Fruit fly (Drosophila melanogaster) whole organism, wandering third instar larva: ENCODE data around the gene CG33116.
A peak's percentile ranks its signal among the peaks of the same experiment; 100 is the strongest.

ENCODE experiments used
- CG32264 ChIP-seq: fragments of 200-800 bp; sonication (Bioruptor generic); optimal IDR thresholded peaks from 2 replicates; lab custom pipeline; 2016; ENCODE audit warnings: missing biosample characterization, missing genetic modification characterization
- CG9705 ChIP-seq: fragments of 200-800 bp; sonication (Bioruptor generic); optimal IDR thresholded peaks from 2 replicates; lab custom pipeline; 2018; ENCODE audit warnings: missing biosample characterization, mild to moderate bottlenecking, missing genetic modification characterization
- Dif ChIP-seq: fragments of 200-275, 200-300 bp; sonication (Bioruptor generic); optimal IDR thresholded peaks from 2 replicates; lab custom pipeline; 2018; ENCODE audit warnings: missing biosample characterization, missing genetic modification characterization; ENCODE audit not compliant: partially characterized antibody
- Hnf4 ChIP-seq: fragments of 200-800 bp; sonication (Bioruptor generic); optimal IDR thresholded peaks from 2 replicates; lab custom pipeline; 2016; ENCODE audit warnings: missing biosample characterization, mild to moderate bottlenecking, missing genetic modification characterization
- Hr78 ChIP-seq: fragments of >200 bp; optimal IDR thresholded peaks from 2 replicates; lab custom pipeline; 2017; ENCODE audit warnings: missing biosample characterization, missing genetic modification characterization
- Hr83 ChIP-seq: fragments of 200-300 bp; sonication (Bioruptor generic); optimal IDR thresholded peaks from 2 replicates; lab custom pipeline; 2016; ENCODE audit warnings: missing biosample characterization, mild to moderate bottlenecking, missing genetic modification characterization, moderate library complexity; ENCODE audit not compliant: poor library complexity, severe bottlenecking
- Jra ChIP-seq: sonication (Bioruptor generic); optimal IDR thresholded peaks from 2 replicates; lab custom pipeline; 2016; ENCODE audit warnings: missing biosample characterization, missing genetic modification characterization
- Mio ChIP-seq: sonication (Bioruptor generic); optimal IDR thresholded peaks from 2 replicates; lab custom pipeline; 2016; ENCODE audit warnings: missing biosample characterization, missing genetic modification characterization
- Myc ChIP-seq: fragments of >200 bp; optimal IDR thresholded peaks from 2 replicates; lab custom pipeline; 2017
- OdsH ChIP-seq: fragments of 200-800 bp; sonication (Bioruptor generic); optimal IDR thresholded peaks from 2 replicates; lab custom pipeline; 2016; ENCODE audit warnings: missing biosample characterization, mild to moderate bottlenecking, missing genetic modification characterization
- Rel ChIP-seq, 2 experiments: fragments of 200-800 bp; sonication (Bioruptor generic) in 1 of 2; optimal IDR thresholded peaks; 2 replicates in 1 of 2; 3 replicates in 1 of 2; lab custom pipeline; 2016 to 2019; ENCODE audit warnings: mild to moderate bottlenecking in 2 of 2, missing biosample characterization in 2 of 2, missing genetic modification characterization in 2 of 2, moderate library complexity in 1 of 2
- Vsx2 ChIP-seq: fragments of 200-300, 225-300 bp; sonication (Bioruptor generic); optimal IDR thresholded peaks from 2 replicates; lab custom pipeline; 2018; ENCODE audit warnings: missing biosample characterization, missing genetic modification characterization; ENCODE audit not compliant: partially characterized antibody
- br ChIP-seq: fragments of 200-800 bp; sonication (Bioruptor generic); optimal IDR thresholded peaks from 2 replicates; lab custom pipeline; 2016; ENCODE audit warnings: missing biosample characterization, missing genetic modification characterization
- brk ChIP-seq: fragments of 200-800 bp; sonication (Bioruptor generic); optimal IDR thresholded peaks from 2 replicates; lab custom pipeline; 2016; ENCODE audit warnings: missing biosample characterization, mild to moderate bottlenecking, missing genetic modification characterization
- dl ChIP-seq, 2 experiments: fragments of 175-275, 200-275 bp in 1 of 2; fragments of 200-275 bp in 1 of 2; sonication (Bioruptor generic); optimal IDR thresholded peaks; lab custom pipeline; 2018; ENCODE audit warnings: mild to moderate bottlenecking in 2 of 2, missing biosample characterization in 2 of 2, missing genetic modification characterization in 2 of 2, moderate library complexity in 2 of 2; ENCODE audit not compliant: partially characterized antibody in 2 of 2, insufficient read depth in 1 of 2
- dmrt93B ChIP-seq: fragments of 200-800 bp; sonication (Bioruptor generic); optimal IDR thresholded peaks from 2 replicates; lab custom pipeline; 2018; ENCODE audit warnings: missing biosample characterization, mild to moderate bottlenecking, missing genetic modification characterization
- dsf ChIP-seq: sonication (Bioruptor generic); optimal IDR thresholded peaks from 2 replicates; lab custom pipeline; 2016; ENCODE audit warnings: missing biosample characterization, missing genetic modification characterization, borderline replicate concordance
- fru ChIP-seq: fragments of 200-800 bp; sonication (Bioruptor generic); optimal IDR thresholded peaks from 3 replicates; lab custom pipeline; 2016; ENCODE audit warnings: missing biosample characterization, mild to moderate bottlenecking, missing genetic modification characterization
- h ChIP-seq: fragments of 200-800 bp; sonication (Bioruptor generic); optimal IDR thresholded peaks from 3 replicates; lab custom pipeline; 2016; ENCODE audit warnings: missing biosample characterization, mild to moderate bottlenecking, missing genetic modification characterization
- jim ChIP-seq: fragments of 175-275, 200-325 bp; sonication (Bioruptor generic); optimal IDR thresholded peaks from 2 replicates; lab custom pipeline; 2016; ENCODE audit warnings: missing biosample characterization, mild to moderate bottlenecking, missing genetic modification characterization
- pan ChIP-seq: fragments of >200 bp; optimal IDR thresholded peaks from 2 replicates; lab custom pipeline; 2017
- psq ChIP-seq: fragments of 200-800 bp; sonication (Bioruptor generic); optimal IDR thresholded peaks from 3 replicates; lab custom pipeline; 2017; ENCODE audit warnings: missing biosample characterization, mild to moderate bottlenecking, missing genetic modification characterization, moderate library complexity
- tai ChIP-seq: sonication (Bioruptor generic); optimal IDR thresholded peaks from 2 replicates; lab custom pipeline; 2016; ENCODE audit warnings: missing biosample characterization, missing genetic modification characterization
- usp ChIP-seq: fragments of >200 bp; optimal IDR thresholded peaks from 2 replicates; lab custom pipeline; 2017; ENCODE audit warnings: missing biosample characterization, missing genetic modification characterization

CG33116 gene

dm6 chr2L:19546869-19547710 lies 13.8 kb downstream of the CG33116 start, which contains the start of gene CG10337 (continued):
- TF ChIP-seq Hr83 (GFP tag; lab: Kevin White, UChicago) (no peak), dsf (GFP tag; lab: Kevin White, UChicago) (no peak)

- TF ChIP-seq Jra, result peak; percentile 35
- peak; percentile 22 to 55 for TF ChIP-seq dl (GFP tag; optimal IDR thresholded peaks at IDR 0.05; lab: Kevin White, UChicago; ENCODE audit: insufficient read depth in 1 of 2, partially characterized antibody in 2 of 2)
- no peak for TF ChIP-seq brk (GFP tag; lab: Kevin White, UChicago)
- TF ChIP-seq Rel (GFP tag; optimal IDR thresholded peaks at IDR 0.05; lab: Kevin White, UChicago), result peak; percentile 36
- peak; percentile 99 for TF ChIP-seq Rel (tag; optimal IDR thresholded peaks at IDR 0.05; lab: Kevin White, UChicago)
Observed at dm6 chr2L:19548158-19548557, 14.9 kb downstream of the CG33116 start, which contains the start of gene Tep4. Gene Tep4 (plus strand): TSS chr2L:19548507.

- TF ChIP-seq dmrt93B (no peak), Jra (peak; percentile 6), h (GFP tag; lab: Kevin White, UChicago) (peak; percentile 37), brk (GFP tag; lab: Kevin White, UChicago) (no peak), br (peak; percentile 64), Vsx2 (peak; percentile 16), psq (GFP tag; lab: Kevin White, UChicago) (peak; percentile 49), Rel (GFP tag; optimal IDR thresholded peaks at IDR 0.05; lab: Kevin White, UChicago) (peak; percentile 17), Rel (tag; optimal IDR thresholded peaks at IDR 0.05; lab: Kevin White, UChicago) (peak; percentile 82), OdsH (peak; percentile 1), CG9705 (GFP tag; lab: Kevin White, UChicago) (no peak), fru (peak; percentile 56), Dif (peak; percentile 8), Hr83 (GFP tag; lab: Kevin White, UChicago) (peak; percentile 42), Mio (GFP tag; lab: Kevin White, UChicago) (no peak)
Observed at dm6 chr2L:19549412-19549811, 16.1 kb downstream of the CG33116 start.

- TF ChIP-seq pan (lab: Kevin White, UChicago), result no peak
- TF ChIP-seq h (GFP tag; lab: Kevin White, UChicago), result peak; percentile 16
- no peak for TF ChIP-seq jim (GFP tag; lab: Kevin White, UChicago)
- TF ChIP-seq Vsx2, result no peak
- no peak for TF ChIP-seq Dif
- no peak for TF ChIP-seq usp (GFP tag; lab: Kevin White, UChicago)
Observed at dm6 chr2L:19563029-19563980, 30.0 kb downstream of the CG33116 start, which contains the start of gene CG13078. Gene CG13078 (plus strand): TSS chr2L:19563930.

- TF ChIP-seq Dif (peak; percentile 28), Myc (peak; percentile 75), brk (GFP tag; lab: Kevin White, UChicago) (no peak)
Observed at dm6 chr2L:19565233-19565898, 32.1 kb downstream of the CG33116 start, which contains the start of gene CG13077. Gene CG13077 (plus strand): TSS chr2L:19565863.

- TF ChIP-seq Hnf4 (GFP tag; lab: Kevin White, UChicago) (no peak), tai (GFP tag; lab: Kevin White, UChicago) (no peak), jim (GFP tag; lab: Kevin White, UChicago) (no peak), Hr78 (GFP tag; lab: Kevin White, UChicago) (no peak), fru (no peak), Rel (GFP tag; optimal IDR thresholded peaks at IDR 0.05; lab: Kevin White, UChicago) (no peak), Rel (tag; optimal IDR thresholded peaks at IDR 0.05; lab: Kevin White, UChicago) (peak; percentile 86), CG32264 (GFP tag; lab: Kevin White, UChicago) (no peak), usp (GFP tag; lab: Kevin White, UChicago) (no peak)
Observed at dm6 chr2L:19567305-19567898, 34.1 kb downstream of the CG33116 start.
